Worm (Caenorhabditis elegans) whole organism, L4 larva: Measurements from ENCODE around the gene K11E4.1.
A peak's percentile ranks its signal among the peaks of the same experiment; 100 is the strongest.

Experiments
- F10B5.3 ChIP-seq: sonication (generic microtip); optimal IDR thresholded peaks from 2 replicates; lab custom pipeline; 2016; ENCODE audit warnings: mild to moderate bottlenecking, missing genetic modification characterization, missing compliant biosample characterization
- R02D3.7 ChIP-seq: fragments of 150-350 bp; sonication (generic microtip); optimal IDR thresholded peaks from 3 replicates; lab custom pipeline; 2014; ENCODE audit warnings: missing biosample characterization, missing genetic modification characterization
- Y105C5A.15 ChIP-seq: fragments of 200-800 bp; sonication (Bioruptor generic); IDR thresholded peaks from 2 replicates; pipeline ENCODE4 v1.3.6; 2022; ENCODE audit warnings: missing genetic modification characterization, missing compliant biosample characterization
- Y48G9A.11 ChIP-seq: fragments of 200-800 bp; sonication (Bioruptor generic); IDR thresholded peaks from 2 replicates; pipeline ENCODE4 v1.3.6; 2022; ENCODE audit warnings: missing genetic modification reagents, missing genetic modification characterization, missing compliant biosample characterization
- ZK546.5 ChIP-seq, 2 experiments: sonication (generic microtip); optimal IDR thresholded peaks; 2 replicates each; lab custom pipeline; 2017; ENCODE audit warnings: missing biosample characterization in 2 of 2, missing genetic modification characterization in 2 of 2
- aly-2 ChIP-seq: sonication (generic microtip); optimal IDR thresholded peaks from 2 replicates; lab custom pipeline; 2018; ENCODE audit warnings: missing biosample characterization, missing genetic modification characterization
- ama-1 ChIP-seq: fragments of 150-350 bp; optimal IDR thresholded peaks from 2 replicates; lab custom pipeline; 2014; ENCODE audit warnings: inconsistent platforms, mixed read lengths
- ceh-20 ChIP-seq: fragments of 200-800 bp; sonication (Bioruptor generic); IDR thresholded peaks from 2 replicates; pipeline ENCODE4 v1.3.6; 2022; ENCODE audit warnings: missing genetic modification reagents, missing genetic modification characterization, missing compliant biosample characterization
- ceh-82 ChIP-seq: sonication (generic microtip); optimal IDR thresholded peaks from 2 replicates; lab custom pipeline; 2017; ENCODE audit warnings: missing biosample characterization, missing genetic modification characterization
- daf-16 ChIP-seq, 3 experiments: sonication (generic microtip); optimal IDR thresholded peaks; 2 replicates each; lab custom pipeline; 2016 to 2017; ENCODE audit warnings: missing genetic modification characterization in 3 of 3, missing genetic modification reagents in 3 of 3, mild to moderate bottlenecking in 2 of 3, missing compliant biosample characterization in 2 of 3, missing biosample characterization in 1 of 3, moderate library complexity in 1 of 3
- daf-19 ChIP-seq: fragments of 200-800 bp; sonication (Bioruptor generic); conservative IDR thresholded peaks from 2 replicates; pipeline ENCODE4 v1.3.6; 2022; ENCODE audit warnings: missing genetic modification characterization, missing compliant biosample characterization
- dmd-6 ChIP-seq: fragments of 200-800 bp; sonication (Bioruptor generic); IDR thresholded peaks from 2 replicates; pipeline ENCODE4 v1.3.6; 2022; ENCODE audit warnings: missing genetic modification reagents, missing genetic modification characterization, missing compliant biosample characterization
- duxl-1 ChIP-seq: sonication (generic microtip); optimal IDR thresholded peaks from 2 replicates; lab custom pipeline; 2016; ENCODE audit warnings: mild to moderate bottlenecking, missing genetic modification characterization, moderate library complexity, missing compliant biosample characterization; ENCODE audit not compliant: poor library complexity
- dve-1 ChIP-seq: sonication (generic microtip); optimal IDR thresholded peaks from 2 replicates; lab custom pipeline; 2017; ENCODE audit warnings: antibody characterized with exemption, mild to moderate bottlenecking, missing genetic modification characterization, missing compliant biosample characterization; ENCODE audit not compliant: insufficient read depth
- egl-27 ChIP-seq: sonication (generic microtip); optimal IDR thresholded peaks from 3 replicates; lab custom pipeline; 2017; ENCODE audit warnings: missing biosample characterization, missing genetic modification reagents, missing genetic modification characterization
- hlh-11 ChIP-seq: fragments of 200-800 bp; sonication (Bioruptor generic); optimal IDR thresholded peaks from 2 replicates; lab custom pipeline; 2018; ENCODE audit warnings: mild to moderate bottlenecking, missing genetic modification characterization, missing compliant biosample characterization
- hlh-30 ChIP-seq: sonication (generic microtip); optimal IDR thresholded peaks from 2 replicates; lab custom pipeline; 2017; ENCODE audit warnings: antibody characterized with exemption, mild to moderate bottlenecking, missing genetic modification characterization, missing compliant biosample characterization; ENCODE audit not compliant: insufficient read depth
- hmg-1.1 ChIP-seq: fragments of 200-800 bp; sonication (Bioruptor generic); IDR thresholded peaks from 2 replicates; pipeline ENCODE4 v1.3.6; 2022; ENCODE audit warnings: missing genetic modification reagents, missing genetic modification characterization, missing compliant biosample characterization
- lin-15B ChIP-seq: fragments of 150-350 bp; sonication (generic microtip); optimal IDR thresholded peaks from 3 replicates; lab custom pipeline; 2014; ENCODE audit warnings: missing biosample characterization, missing genetic modification characterization
- lin-38 ChIP-seq: fragments of 200-800 bp; sonication (Bioruptor generic); IDR thresholded peaks from 2 replicates; pipeline ENCODE4 v1.3.6; 2022; ENCODE audit warnings: missing genetic modification reagents, missing genetic modification characterization, missing compliant biosample characterization
- lin-39 ChIP-seq: fragments of 150-350 bp; optimal IDR thresholded peaks from 2 replicates; lab custom pipeline; 2014; ENCODE audit warnings: missing biosample characterization, missing genetic modification reagents, missing genetic modification characterization
- madf-9 ChIP-seq: fragments of 200-800 bp; sonication (Bioruptor generic); conservative IDR thresholded peaks from 2 replicates; pipeline ENCODE4 v1.3.6; 2022; ENCODE audit warnings: missing genetic modification reagents, missing genetic modification characterization, missing compliant biosample characterization
- mdt-29 ChIP-seq: fragments of 200-800 bp; sonication (Bioruptor generic); IDR thresholded peaks from 2 replicates; pipeline ENCODE4 v1.3.6; 2022; ENCODE audit warnings: missing genetic modification reagents, missing genetic modification characterization, missing compliant biosample characterization
- mep-1 ChIP-seq: fragments of 150-350 bp; sonication (generic microtip); optimal IDR thresholded peaks from 3 replicates; lab custom pipeline; 2014; ENCODE audit warnings: missing biosample characterization, missing genetic modification characterization
- mes-2 ChIP-seq: sonication (generic microtip); optimal IDR thresholded peaks from 2 replicates; lab custom pipeline; 2016; ENCODE audit warnings: missing genotype, mild to moderate bottlenecking, missing genetic modification characterization, missing compliant biosample characterization; ENCODE audit not compliant: poor library complexity, severe bottlenecking
- mxl-3 ChIP-seq: fragments of 200-800 bp; sonication (Bioruptor generic); optimal IDR thresholded peaks from 2 replicates; lab custom pipeline; 2018; ENCODE audit warnings: mild to moderate bottlenecking, missing genetic modification characterization, missing compliant biosample characterization
- nhr-111 ChIP-seq: fragments of 200-800 bp; sonication (Bioruptor generic); optimal IDR thresholded peaks from 2 replicates; lab custom pipeline; 2018; ENCODE audit warnings: mild to moderate bottlenecking, missing genetic modification characterization, missing compliant biosample characterization
- nhr-237 ChIP-seq: sonication (generic microtip); optimal IDR thresholded peaks from 2 replicates; lab custom pipeline; 2017; ENCODE audit warnings: missing biosample characterization, missing genetic modification characterization
- nhr-25 ChIP-seq: sonication (generic microtip); optimal IDR thresholded peaks from 2 replicates; lab custom pipeline; 2017; ENCODE audit warnings: missing genetic modification characterization, mild to moderate bottlenecking, missing compliant biosample characterization, antibody characterized with exemption, moderate library complexity, borderline replicate concordance; ENCODE audit not compliant: insufficient read depth
- nhr-28 ChIP-seq: fragments of 150-350 bp; optimal IDR thresholded peaks from 2 replicates; lab custom pipeline; 2014; ENCODE audit warnings: missing biosample characterization, missing genetic modification characterization
- nhr-42 ChIP-seq: fragments of 200-800 bp; sonication (Bioruptor generic); IDR thresholded peaks from 2 replicates; pipeline ENCODE4 v1.3.6; 2022; ENCODE audit warnings: missing genetic modification characterization, missing compliant biosample characterization
- nhr-48 ChIP-seq: sonication (generic microtip); optimal IDR thresholded peaks from 2 replicates; lab custom pipeline; 2016; ENCODE audit warnings: mild to moderate bottlenecking, missing genetic modification characterization, missing compliant biosample characterization
- nhr-6 ChIP-seq: fragments of 150-350 bp; optimal IDR thresholded peaks from 2 replicates; lab custom pipeline; 2014; ENCODE audit warnings: missing biosample characterization, missing genetic modification characterization
- pha-4 ChIP-seq, 2 experiments: fragments of 150-350 bp in 1 of 2; fragments of 200-800 bp in 1 of 2; sonication (Bioruptor generic) in 1 of 2; IDR thresholded peaks in 1 of 2; optimal IDR thresholded peaks in 1 of 2; 2 replicates each; pipeline versions ENCODE4 v1.3.6 to Lab custom; 2014 to 2022; ENCODE audit warnings: missing genetic modification characterization in 2 of 2, missing genetic modification reagents in 2 of 2, missing biosample characterization in 1 of 2, missing compliant biosample characterization in 1 of 2
- rbr-2 ChIP-seq: sonication (generic microtip); optimal IDR thresholded peaks from 2 replicates; lab custom pipeline; 2016; ENCODE audit warnings: missing genotype, missing genetic modification characterization, missing compliant biosample characterization
- sdz-12 ChIP-seq: fragments of 200-800 bp; sonication (Bioruptor generic); optimal IDR thresholded peaks from 2 replicates; lab custom pipeline; 2018; ENCODE audit warnings: mild to moderate bottlenecking, missing genetic modification characterization, missing compliant biosample characterization
- set-16 ChIP-seq: fragments of 200-800 bp; sonication (Bioruptor generic); IDR thresholded peaks from 2 replicates; pipeline ENCODE4 v1.3.6; 2022; ENCODE audit warnings: missing genetic modification reagents, missing genetic modification characterization, missing compliant biosample characterization
- spr-1 ChIP-seq: sonication (generic microtip); optimal IDR thresholded peaks from 2 replicates; lab custom pipeline; 2016; ENCODE audit warnings: mild to moderate bottlenecking, missing genetic modification characterization, missing compliant biosample characterization
- spr-3 ChIP-seq: fragments of 200-800 bp; sonication (Bioruptor generic); optimal IDR thresholded peaks from 2 replicates; lab custom pipeline; 2018; ENCODE audit warnings: mild to moderate bottlenecking, missing genetic modification characterization, missing compliant biosample characterization
- tag-97 ChIP-seq: fragments of 200-800 bp; sonication (Bioruptor generic); IDR thresholded peaks from 2 replicates; pipeline ENCODE4 v1.3.6; 2022; ENCODE audit warnings: missing genetic modification characterization, missing compliant biosample characterization
- tra-1 ChIP-seq: fragments of 200-800 bp; sonication (Bioruptor generic); IDR thresholded peaks from 2 replicates; pipeline ENCODE4 v1.3.6; 2022; ENCODE audit warnings: missing genetic modification reagents, missing genetic modification characterization, missing compliant biosample characterization
- unc-130 ChIP-seq: sonication (generic microtip); optimal IDR thresholded peaks from 2 replicates; lab custom pipeline; 2016; ENCODE audit warnings: missing genetic modification reagents, missing genetic modification characterization, missing compliant biosample characterization
- unc-62 ChIP-seq, 3 experiments: fragments of 150-350 bp in 1 of 3; sonication (generic microtip); optimal IDR thresholded peaks in 2 of 3; peaks in 1 of 3; 1 replicate in 1 of 3; 2 replicates in 2 of 3; lab custom pipeline; 2014 to 2017; ENCODE audit warnings: missing biosample characterization in 3 of 3, missing genetic modification characterization in 3 of 3, missing genetic modification reagents in 3 of 3, missing genotype in 1 of 3
- zag-1 ChIP-seq: fragments of 150-350 bp; optimal IDR thresholded peaks from 2 replicates; lab custom pipeline; 2014; ENCODE audit warnings: missing biosample characterization, missing genetic modification characterization
- zfp-2 ChIP-seq: sonication (generic microtip); optimal IDR thresholded peaks from 2 replicates; lab custom pipeline; 2016; ENCODE audit warnings: mild to moderate bottlenecking, missing genetic modification characterization, missing compliant biosample characterization
- zfp-3 ChIP-seq: fragments of 200-800 bp; sonication (Bioruptor generic); conservative IDR thresholded peaks from 2 replicates; pipeline ENCODE4 v1.3.6; 2022; ENCODE audit warnings: missing genetic modification reagents, missing genetic modification characterization, missing compliant biosample characterization
- ztf-7 ChIP-seq: fragments of 150-350 bp; optimal IDR thresholded peaks from 2 replicates; lab custom pipeline; 2014; ENCODE audit warnings: missing biosample characterization, missing genetic modification characterization

Gene K11E4.1

ce11 chrX:13672622-13673021 is 41.3 kb upstream of the K11E4.1 start (continued):
- TF ChIP-seq mep-1 (tag; lab: Kevin White, UChicago), result no peak
- TF ChIP-seq ZK546.5 (tag; optimal IDR thresholded peaks at IDR 0.05; lab: Kevin White, UChicago), result no peak
- TF ChIP-seq hlh-30 (tag; lab: Kevin White, UChicago), result peak; percentile 5
- no peak for TF ChIP-seq mdt-29 (GFP tag; lab: Robert Waterston, UW)
- TF ChIP-seq zfp-3 (GFP tag; lab: Robert Waterston, UW), result no peak
- no peak for TF ChIP-seq Y105C5A.15 (GFP tag; lab: Robert Waterston, UW)
- no peak for TF ChIP-seq F10B5.3
- no peak for TF ChIP-seq ztf-7 (tag; lab: Kevin White, UChicago)
- no peak for TF ChIP-seq Y48G9A.11
- no peak for TF ChIP-seq zfp-2
- no peak for TF ChIP-seq zag-1 (tag; lab: Kevin White, UChicago)
- TF ChIP-seq nhr-42, result no peak
- TF ChIP-seq dmd-6 (GFP tag; lab: Robert Waterston, UW), result peak; percentile 50; the same call in 1 of the 2 replicates
- TF ChIP-seq sdz-12 (GFP tag; lab: Kevin White, UChicago), result no peak
- no peak for TF ChIP-seq nhr-111 (GFP tag; lab: Kevin White, UChicago)
- TF ChIP-seq lin-15B (tag; lab: Kevin White, UChicago), result no peak

ce11 chrX:13675444-13675843 is 38.5 kb upstream of the K11E4.1 start:
- TF ChIP-seq hlh-11 (peak; percentile 75), ceh-82 (tag; lab: Kevin White, UChicago) (no peak), daf-16 (GFP tag; optimal IDR thresholded peaks at IDR 0.05; lab: Kevin White, UChicago) (no peak), daf-16 (tag; optimal IDR thresholded peaks at IDR 0.05; lab: Kevin White, UChicago) (no peak), R02D3.7 (tag; lab: Kevin White, UChicago) (no peak), unc-130 (no peak), ceh-20 (GFP tag; lab: Robert Waterston, UW) (no peak), nhr-25 (tag; lab: Kevin White, UChicago) (peak; percentile 24), madf-9 (GFP tag; lab: Robert Waterston, UW) (no peak), set-16 (GFP tag; lab: Robert Waterston, UW) (peak; percentile 42), tag-97 (GFP tag; lab: Robert Waterston, UW) (no peak), nhr-6 (tag; lab: Kevin White, UChicago) (peak; percentile 29), daf-19 (GFP tag; lab: Robert Waterston, UW) (no peak), nhr-48 (no peak), dve-1 (peak; percentile 50), pha-4 (GFP tag; IDR thresholded peaks at IDR 0.05; lab: Robert Waterston, UW) (peak; percentile 17; the same call in 1 of the 2 replicates), pha-4 (tag; optimal IDR thresholded peaks at IDR 0.05; lab: Kevin White, UChicago) (no peak), hmg-1.1 (GFP tag; lab: Robert Waterston, UW) (peak; percentile 60), nhr-28 (peak; percentile 22), unc-62 (GFP tag; optimal IDR thresholded peaks at IDR 0.05 in 1 of 2; lab: Kevin White, UChicago) (peak in 1 of 2 experiments; percentile 87), unc-62 (tag; optimal IDR thresholded peaks at IDR 0.05; lab: Kevin White, UChicago) (no peak), lin-39 (tag; lab: Kevin White, UChicago) (no peak), mep-1 (tag; lab: Kevin White, UChicago) (peak; percentile 7), tra-1 (no peak), Y105C5A.15 (GFP tag; lab: Robert Waterston, UW) (no peak), egl-27 (tag; lab: Kevin White, UChicago) (no peak), spr-1 (tag; lab: Kevin White, UChicago) (no peak), dmd-6 (GFP tag; lab: Robert Waterston, UW) (peak; percentile 43; the same call in 1 of the 2 replicates), nhr-111 (GFP tag; lab: Kevin White, UChicago) (no peak), rbr-2 (peak; percentile 10), hlh-30 (tag; lab: Kevin White, UChicago) (peak; percentile 18), ama-1 (lab: Kevin White, UChicago) (no peak), duxl-1 (tag; lab: Kevin White, UChicago) (no peak), lin-38 (GFP tag; lab: Robert Waterston, UW) (no peak), spr-3 (GFP tag; lab: Kevin White, UChicago) (no peak), aly-2 (tag; lab: Kevin White, UChicago) (no peak), nhr-42 (no peak), mes-2 (tag; lab: Kevin White, UChicago) (peak; percentile 21), nhr-237 (no peak), mxl-3 (peak; percentile 16)
